Worm (Caenorhabditis elegans): Measurements from ENCODE around the gene col-88.

- TF ChIP-seq fos-1 (tag; optimal IDR thresholded peaks at IDR 0.05) (no peak), unc-62 (GFP tag; optimal IDR thresholded peaks at IDR 0.05) (no peak), ztf-11 (tag; optimal IDR thresholded peaks at IDR 0.05) (no peak), C34B4.2 (tag; optimal IDR thresholded peaks at IDR 0.05) (no peak), unc-130 (tag; optimal IDR thresholded peaks at IDR 0.05) (no peak), nhr-12 (tag; optimal IDR thresholded peaks at IDR 0.05) (no peak), egl-13 (tag; optimal IDR thresholded peaks at IDR 0.05) (no peak), rnt-1 (tag; optimal IDR thresholded peaks at IDR 0.05) (no peak), nhr-237 (tag; optimal IDR thresholded peaks at IDR 0.05) (no peak), zag-1 (tag; optimal IDR thresholded peaks at IDR 0.05) (no peak), ceh-63 (GFP tag; optimal IDR thresholded peaks at IDR 0.05) (no peak), efl-1 (optimal IDR thresholded peaks at IDR 0.05) (no peak), efl-1 (GFP tag; optimal IDR thresholded peaks at IDR 0.05 in 1 of 2) (no peak)
Observed at ce11 chrIII:15224-15822, 25.5 kb upstream of the col-88 start, which contains the start of gene H10E21.1.
